Worm (Caenorhabditis elegans): Measurements from ENCODE around the gene srh-208.

DNA sequence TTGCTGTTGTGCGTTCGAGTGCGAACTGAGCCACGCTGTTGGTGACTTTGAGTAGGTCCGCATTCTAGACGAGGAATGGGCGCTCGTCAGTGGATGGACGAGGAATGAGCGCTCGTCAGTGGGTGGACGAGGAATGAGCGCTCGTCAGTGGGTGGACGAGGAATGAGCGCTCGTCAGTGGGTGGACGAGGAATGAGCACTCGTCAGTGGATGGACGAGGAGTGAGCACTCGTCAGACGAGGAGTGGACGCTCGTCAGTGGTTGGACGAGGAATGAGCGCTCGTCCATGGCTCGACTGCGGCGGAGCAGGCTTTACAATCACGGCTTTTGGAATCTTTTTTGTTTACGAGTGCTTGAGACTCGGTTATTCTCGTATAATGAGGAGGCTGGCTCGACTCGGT, 38.7 kb upstream of the srh-208 start:
- TF ChIP-seq hmbx-1 (tag; optimal IDR thresholded peaks at IDR 0.05) = no peak
- no peak for TF ChIP-seq B0310.2 (tag; optimal IDR thresholded peaks at IDR 0.05)
- TF ChIP-seq F13C5.2 (tag; optimal IDR thresholded peaks at IDR 0.05) = no peak

Data from whole organism, early embryonic.